Worm (Caenorhabditis elegans) whole organism, late embryonic: ENCODE results near the gene C28H8.3.

Experiments
- F13H6.1 ChIP-seq: sonication (generic microtip); optimal IDR thresholded peaks from 2 replicates; lab custom pipeline; 2016; ENCODE audit warnings: missing genetic modification characterization, missing compliant biosample characterization
- ceh-14 ChIP-seq: sonication (generic microtip); optimal IDR thresholded peaks from 2 replicates; lab custom pipeline; 2016; ENCODE audit warnings: missing genotype, missing genetic modification characterization, missing compliant biosample characterization
- ceh-45 ChIP-seq: fragments of 200-800 bp; sonication (Bioruptor generic); IDR thresholded peaks from 2 replicates; pipeline ENCODE4 v1.3.6; 2022; ENCODE audit warnings: missing genetic modification reagents, missing genetic modification characterization, missing compliant biosample characterization

DNA sequence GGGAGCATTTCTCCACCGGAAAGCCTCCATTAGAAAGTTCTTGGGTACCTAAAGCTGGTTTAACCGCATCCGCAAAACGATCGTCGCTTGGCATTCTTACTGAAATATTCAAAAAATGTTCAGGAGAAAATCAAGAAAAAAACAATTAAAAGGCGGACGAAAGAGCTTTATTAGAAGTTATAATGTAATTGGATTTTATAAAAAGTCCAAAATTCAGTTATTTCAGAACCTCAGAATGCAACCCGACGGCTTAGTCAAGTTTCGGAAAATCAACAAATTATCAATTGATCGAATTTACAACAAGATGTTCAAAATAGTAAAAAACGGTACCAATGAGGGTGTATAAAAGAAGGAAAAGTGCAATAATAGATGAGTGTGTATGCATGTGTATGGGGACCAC, 12.6 kb upstream of the C28H8.3 start, which contains the start of gene pxl-1:
- TF ChIP-seq ceh-45 (no peak), ceh-14 (tag; lab: Kevin White, UChicago) (no peak), F13H6.1 (tag; lab: Kevin White, UChicago) (no peak)
